Fruit fly (Drosophila melanogaster) whole organism, embryonic: ENCODE results near the gene CG12009.

Experiments used
- CG1024 ChIP-seq: fragments of 200-800 bp; sonication (Bioruptor generic); IDR thresholded peaks from 2 replicates; pipeline ENCODE4 v1.3.6; 2022; ENCODE audit warnings: missing biosample characterization, missing genetic modification characterization
- CG11504 ChIP-seq: fragments of 200-800 bp; sonication (Bioruptor generic); optimal IDR thresholded peaks from 3 replicates; lab custom pipeline; 2019; ENCODE audit warnings: missing biosample characterization, mild to moderate bottlenecking, missing genetic modification characterization, moderate library complexity
- CG11723 ChIP-seq: fragments of 200-800 bp; sonication (Bioruptor generic); optimal IDR thresholded peaks from 2 replicates; lab custom pipeline; 2017; ENCODE audit warnings: missing biosample characterization, mild to moderate bottlenecking, missing genetic modification characterization
- CG13624 ChIP-seq: fragments of 200-800 bp; sonication (Bioruptor generic); optimal IDR thresholded peaks from 2 replicates; lab custom pipeline; 2016; ENCODE audit warnings: missing biosample characterization, missing genetic modification characterization
- CG15073 ChIP-seq: fragments of 200-800 bp; sonication (Bioruptor generic); optimal IDR thresholded peaks from 2 replicates; lab custom pipeline; 2016; ENCODE audit warnings: missing biosample characterization, missing genetic modification characterization
- CG16813 ChIP-seq: fragments of 200-800 bp; sonication (Bioruptor generic); IDR thresholded peaks from 3 replicates; pipeline ENCODE4 v1.3.6; 2022; ENCODE audit warnings: missing biosample characterization, missing genetic modification characterization; ENCODE audit not compliant: partially characterized antibody
- CG17359 ChIP-seq: fragments of 200-800 bp; sonication (Bioruptor generic); optimal IDR thresholded peaks from 3 replicates; lab custom pipeline; 2018; ENCODE audit warnings: missing biosample characterization, mild to moderate bottlenecking, missing genetic modification characterization, moderate library complexity
- CG18262 ChIP-seq: fragments of 200-800 bp; optimal IDR thresholded peaks from 3 replicates; lab custom pipeline; 2019; ENCODE audit warnings: missing biosample characterization, mild to moderate bottlenecking, missing genetic modification characterization, moderate library complexity
- CG18476 ChIP-seq: fragments of 200-800 bp; sonication (Bioruptor generic); optimal IDR thresholded peaks from 2 replicates; lab custom pipeline; 2016; ENCODE audit warnings: missing biosample characterization, mild to moderate bottlenecking, missing genetic modification characterization
- CG18619 ChIP-seq: fragments of 200-800 bp; sonication (Bioruptor generic); optimal IDR thresholded peaks from 3 replicates; lab custom pipeline; 2017; ENCODE audit warnings: missing biosample characterization, mild to moderate bottlenecking, missing genetic modification characterization
- CG2116 ChIP-seq: fragments of 200-800 bp; sonication (Bioruptor generic); optimal IDR thresholded peaks from 3 replicates; lab custom pipeline; 2018; ENCODE audit warnings: missing biosample characterization, mild to moderate bottlenecking, missing genetic modification characterization
- CG2875 ChIP-seq: fragments of 200-800 bp; sonication (Bioruptor generic); optimal IDR thresholded peaks from 2 replicates; lab custom pipeline; 2017; ENCODE audit warnings: missing biosample characterization, mild to moderate bottlenecking, missing genetic modification characterization, missing genetic modification reagents
- CG32532 ChIP-seq: fragments of 200-800 bp; sonication (Bioruptor generic); IDR thresholded peaks from 2 replicates; pipeline ENCODE4 v1.3.6; 2022; ENCODE audit warnings: missing biosample characterization, missing genetic modification characterization
- CG32772 ChIP-seq: fragments of 200-800 bp; sonication (Bioruptor generic); IDR thresholded peaks from 2 replicates; pipeline ENCODE4 v1.3.6; 2022; ENCODE audit warnings: missing biosample characterization, missing genetic modification characterization
- CG4730 ChIP-seq: fragments of 200-800 bp; sonication (Bioruptor generic); IDR thresholded peaks from 2 replicates; pipeline ENCODE4 v1.3.6; 2022; ENCODE audit warnings: missing biosample characterization, missing genetic modification characterization
- CG6813 ChIP-seq: fragments of 200-800 bp; sonication (Bioruptor generic); optimal IDR thresholded peaks from 2 replicates; lab custom pipeline; 2017; ENCODE audit warnings: missing biosample characterization, missing genetic modification characterization, mild to moderate bottlenecking, moderate library complexity, missing genetic modification reagents
- CG8478 ChIP-seq: fragments of >200 bp; optimal IDR thresholded peaks from 2 replicates; lab custom pipeline; 2018
- D ChIP-seq, 2 experiments: fragments of 200-800 bp in 1 of 2; fragments of >200 bp in 1 of 2; sonication (Bioruptor generic) in 1 of 2; optimal IDR thresholded peaks; 2 replicates in 1 of 2; 3 replicates in 1 of 2; lab custom pipeline; 2017; ENCODE audit warnings: mild to moderate bottlenecking in 1 of 2, missing biosample characterization in 1 of 2, missing genetic modification characterization in 1 of 2, missing genetic modification reagents in 1 of 2
- Dll ChIP-seq: fragments of 200-800 bp; sonication (Bioruptor generic); IDR thresholded peaks from 4 replicates; pipeline ENCODE4 v1.3.6; 2022; ENCODE audit warnings: missing biosample characterization, missing genetic modification characterization; ENCODE audit not compliant: partially characterized antibody
- E2f1 ChIP-seq: fragments of 200-800 bp; sonication (Bioruptor generic); IDR thresholded peaks from 2 replicates; pipeline ENCODE4 v1.3.6; 2022; ENCODE audit warnings: missing biosample characterization, missing genetic modification characterization
- E2f2 ChIP-seq: fragments of 200-800 bp; sonication (Bioruptor generic); IDR thresholded peaks from 2 replicates; pipeline ENCODE4 v1.3.6; 2022; ENCODE audit warnings: missing biosample characterization, missing genetic modification characterization
- Ets65A ChIP-seq: fragments of 200-800 bp; sonication (Bioruptor generic); peaks from one replicate; lab custom pipeline; 2016; ENCODE audit warnings: missing biosample characterization, missing genetic modification characterization
- Gsc ChIP-seq: fragments of 200-800 bp; sonication (Bioruptor generic); IDR thresholded peaks from 2 replicates; pipeline ENCODE4 v1.3.6; 2022; ENCODE audit warnings: missing biosample characterization, missing genetic modification characterization
- Hr3 ChIP-seq: fragments of 200-800 bp; sonication (Bioruptor generic); optimal IDR thresholded peaks from 3 replicates; lab custom pipeline; 2016; ENCODE audit warnings: missing biosample characterization, missing genetic modification characterization
- Jarid2 ChIP-seq: fragments of 200-800 bp; sonication (Bioruptor generic); optimal IDR thresholded peaks from 3 replicates; lab custom pipeline; 2017; ENCODE audit warnings: mild to moderate bottlenecking, missing biosample characterization, missing genetic modification reagents, missing genetic modification characterization
- Mad ChIP-seq: fragments of 200-800 bp; sonication (Bioruptor generic); optimal IDR thresholded peaks from 2 replicates; lab custom pipeline; 2016; ENCODE audit warnings: missing biosample characterization, missing genetic modification characterization
- Med ChIP-seq: fragments of 200-800 bp; sonication (Bioruptor generic); peaks from one replicate; lab custom pipeline; 2016; ENCODE audit warnings: missing biosample characterization, missing genetic modification characterization, mild to moderate bottlenecking, inconsistent platforms, moderate library complexity
- NC2β ChIP-seq: fragments of 200-800 bp; sonication (Bioruptor generic); optimal IDR thresholded peaks from 2 replicates; lab custom pipeline; 2016; ENCODE audit warnings: missing biosample characterization, missing genetic modification characterization
- Nf-YB ChIP-seq: fragments of 200-800 bp; sonication (Bioruptor generic); optimal IDR thresholded peaks from 3 replicates; lab custom pipeline; 2019; ENCODE audit warnings: missing biosample characterization, mild to moderate bottlenecking, missing genetic modification characterization, moderate library complexity
- PHDP ChIP-seq: fragments of 200-800 bp; sonication (Bioruptor generic); optimal IDR thresholded peaks from 3 replicates; lab custom pipeline; 2018; ENCODE audit warnings: missing biosample characterization, mild to moderate bottlenecking, missing genetic modification characterization, moderate library complexity
- Spps ChIP-seq: fragments of 200-800 bp; sonication (Bioruptor generic); optimal IDR thresholded peaks from 2 replicates; lab custom pipeline; 2018; ENCODE audit warnings: missing biosample characterization, mild to moderate bottlenecking, missing genetic modification characterization
- abd-A ChIP-seq: fragments of 200-800 bp; sonication (Bioruptor generic); optimal IDR thresholded peaks from 3 replicates; lab custom pipeline; 2019; ENCODE audit warnings: missing biosample characterization, mild to moderate bottlenecking, missing genetic modification characterization, moderate library complexity
- cg ChIP-seq: fragments of 200-800 bp; sonication (Bioruptor generic); optimal IDR thresholded peaks from 3 replicates; lab custom pipeline; 2019; ENCODE audit warnings: missing biosample characterization, mild to moderate bottlenecking, missing genetic modification characterization, moderate library complexity
- chinmo ChIP-seq: fragments of 200-800 bp; sonication (Bioruptor generic); IDR thresholded peaks from 4 replicates; pipeline ENCODE4 v1.3.6; 2022; ENCODE audit warnings: missing biosample characterization, missing genetic modification characterization; ENCODE audit not compliant: partially characterized antibody
- crol ChIP-seq: fragments of 200-800 bp; sonication (Bioruptor generic); IDR thresholded peaks from 2 replicates; pipeline ENCODE4 v1.3.6; 2022; ENCODE audit warnings: missing biosample characterization, missing genetic modification characterization
- fd64A ChIP-seq: fragments of 200-800 bp; sonication (Bioruptor generic); optimal IDR thresholded peaks from 3 replicates; lab custom pipeline; 2018; ENCODE audit warnings: missing biosample characterization, mild to moderate bottlenecking, missing genetic modification characterization
- gsb-n ChIP-seq: fragments of 200-800 bp; sonication (Bioruptor generic); optimal IDR thresholded peaks from 3 replicates; lab custom pipeline; 2018; ENCODE audit warnings: missing biosample characterization, mild to moderate bottlenecking, missing genetic modification characterization
- hth ChIP-seq: fragments of >200 bp; optimal IDR thresholded peaks from 2 replicates; lab custom pipeline; 2017; ENCODE audit warnings: inconsistent platforms
- lola ChIP-seq, 3 experiments: fragments of >200 bp in 2 of 3; fragments of 200-800 bp in 1 of 3; sonication (Bioruptor generic) in 1 of 3; optimal IDR thresholded peaks; 2 replicates each; lab custom pipeline; 2017 to 2019; ENCODE audit warnings: missing biosample characterization in 3 of 3, missing genetic modification characterization in 3 of 3, mild to moderate bottlenecking in 1 of 3, moderate library complexity in 1 of 3
- pnt ChIP-seq: fragments of 200-800 bp; sonication (Bioruptor generic); optimal IDR thresholded peaks from 3 replicates; lab custom pipeline; 2016; ENCODE audit warnings: missing biosample characterization, missing genetic modification characterization
- ranshi ChIP-seq: fragments of 200-800 bp; sonication (Bioruptor generic); IDR thresholded peaks from 2 replicates; pipeline ENCODE4 v1.3.6; 2022; ENCODE audit warnings: missing biosample characterization, missing genetic modification characterization
- row ChIP-seq: fragments of 200-800 bp; sonication (Bioruptor generic); IDR thresholded peaks from 3 replicates; pipeline ENCODE4 v1.3.6; 2022; ENCODE audit warnings: missing biosample characterization, missing genetic modification characterization
- run ChIP-seq: fragments of 200-800 bp; sonication (Bioruptor generic); optimal IDR thresholded peaks from 3 replicates; lab custom pipeline; 2018; ENCODE audit warnings: missing biosample characterization, mild to moderate bottlenecking, missing genetic modification characterization
- slbo ChIP-seq: fragments of 200-800 bp; sonication (Bioruptor generic); IDR thresholded peaks from 2 replicates; pipeline ENCODE4 v1.3.6; 2022; ENCODE audit warnings: missing biosample characterization, missing genetic modification characterization
- stwl ChIP-seq: fragments of 200-800 bp; sonication (Bioruptor generic); optimal IDR thresholded peaks from 3 replicates; lab custom pipeline; 2018; ENCODE audit warnings: missing biosample characterization, mild to moderate bottlenecking, missing genetic modification characterization, moderate library complexity
- toy ChIP-seq: fragments of 200-800 bp; sonication (Bioruptor generic); IDR thresholded peaks from 2 replicates; pipeline ENCODE4 v1.3.6; 2022; ENCODE audit warnings: missing biosample characterization, missing genetic modification characterization
- tup ChIP-seq: fragments of 200-800 bp; sonication (Bioruptor generic); optimal IDR thresholded peaks from 2 replicates; lab custom pipeline; 2016; ENCODE audit warnings: missing biosample characterization, mild to moderate bottlenecking, missing genetic modification characterization, moderate library complexity
- yki ChIP-seq: fragments of >200 bp; optimal IDR thresholded peaks from 3 replicates; lab custom pipeline; 2018

Gene CG12009

DNA sequence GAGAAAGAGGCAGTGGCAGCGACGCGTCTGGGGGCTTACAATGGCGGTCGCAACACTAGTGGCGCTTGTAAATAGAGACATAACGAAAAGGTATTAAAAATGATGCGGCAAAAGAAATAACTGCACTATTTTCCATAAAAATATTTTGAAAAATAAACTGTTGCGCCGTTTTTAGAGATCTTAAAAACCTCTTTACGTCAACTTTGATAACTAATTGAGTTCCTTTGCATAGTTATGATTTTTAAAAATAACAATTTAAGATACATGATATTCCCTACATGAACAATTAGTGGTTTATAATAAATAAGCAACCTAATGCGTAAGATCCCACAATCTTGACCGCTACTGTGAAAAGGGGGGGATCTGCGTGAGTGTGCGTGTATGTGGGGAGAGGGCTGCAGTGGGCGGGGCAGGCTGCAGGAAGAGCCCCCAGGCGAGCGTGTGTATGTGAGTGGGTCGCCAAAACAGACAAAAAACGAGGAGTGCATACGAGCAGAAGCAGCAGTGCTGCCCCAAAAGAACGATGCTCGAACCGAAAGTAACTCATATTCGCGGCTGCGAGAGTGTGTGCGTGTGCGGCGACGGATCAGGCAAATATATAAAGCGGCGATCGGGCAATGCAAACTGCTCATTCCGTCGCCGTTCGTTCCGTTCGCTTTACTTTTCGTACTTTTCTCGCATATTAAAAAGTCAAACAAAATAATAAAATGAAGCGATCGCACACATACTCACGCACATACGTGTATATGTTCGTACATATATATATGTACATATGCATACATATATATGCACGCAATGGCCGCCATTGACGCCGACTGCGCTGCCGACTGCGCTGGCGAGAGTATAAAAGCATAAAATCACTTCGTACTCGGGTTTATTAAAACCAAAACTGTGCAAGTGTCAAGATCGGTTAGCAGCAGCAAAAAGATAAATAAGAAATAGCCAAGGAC, 42.3 kb upstream of the CG12009 start (continued):
- peak; percentile 5 for TF ChIP-seq Nf-YB (GFP tag; lab: Kevin White, UChicago)
- peak; percentile 15; the same call in 1 of the 2 replicates for TF ChIP-seq E2f2
- TF ChIP-seq CG11504 (tag; lab: Kevin White, UChicago): peak; percentile 70
- no peak for TF ChIP-seq yki
- TF ChIP-seq run (tag; lab: Kevin White, UChicago): no peak
- TF ChIP-seq ranshi (GFP tag; lab: Robert Waterston, UW): no peak
- TF ChIP-seq E2f1 (GFP tag; lab: Robert Waterston, UW): no peak
- peak; percentile 34 for TF ChIP-seq CG17359 (tag; lab: Kevin White, UChicago)
- TF ChIP-seq slbo (GFP tag; lab: Robert Waterston, UW): peak; percentile 39; the same call in 1 of the 2 replicates
- TF ChIP-seq PHDP (tag; lab: Kevin White, UChicago): peak; percentile 35
- 0 out of 2 replicates have a peak, but pooled peaks have one; percentile 22 for TF ChIP-seq CG1024 (GFP tag; lab: Robert Waterston, UW)
- TF ChIP-seq tup: no peak
- TF ChIP-seq Dll (GFP tag; lab: Robert Waterston, UW): no peak
- no peak for TF ChIP-seq NC2β
- TF ChIP-seq abd-A: no peak
- peak; percentile 54 for TF ChIP-seq row (GFP tag; lab: Robert Waterston, UW)
- TF ChIP-seq CG32532 (GFP tag; lab: Robert Waterston, UW): no peak
- no peak for TF ChIP-seq toy (GFP tag; lab: Robert Waterston, UW)
- TF ChIP-seq chinmo: 0 out of 4 replicates have a peak, but pooled peaks have one; percentile 3
- peak; percentile 16 for TF ChIP-seq pnt
- TF ChIP-seq CG15073 (GFP tag; lab: Kevin White, UChicago): peak; percentile 5
- TF ChIP-seq CG13624 (GFP tag; lab: Kevin White, UChicago): peak; percentile 36
- TF ChIP-seq cg (GFP tag; lab: Kevin White, UChicago): peak; percentile 61
- no peak for TF ChIP-seq gsb-n
- TF ChIP-seq crol: peak; percentile 45; the same call in 1 of the 2 replicates
- no peak for TF ChIP-seq Spps (tag; lab: Kevin White, UChicago)
- no peak for TF ChIP-seq CG8478 (lab: Kevin White, UChicago)
- no peak for TF ChIP-seq CG2116
- TF ChIP-seq CG18262 (tag; lab: Kevin White, UChicago): peak; percentile 53
- TF ChIP-seq Gsc: no peak
- peak; percentile 84 for TF ChIP-seq Med
- TF ChIP-seq CG16813: no peak
- no peak for TF ChIP-seq stwl (tag; lab: Kevin White, UChicago)
- no peak for TF ChIP-seq CG6813
- TF ChIP-seq CG2875 (GFP tag; lab: Kevin White, UChicago): peak; percentile 27
- TF ChIP-seq hth: no peak
- no peak for TF ChIP-seq CG32772 (GFP tag; lab: Robert Waterston, UW)
- TF ChIP-seq lola (GFP tag; optimal IDR thresholded peaks at IDR 0.05; lab: Kevin White, UChicago): no peak
- no peak for TF ChIP-seq CG4730 (GFP tag; lab: Robert Waterston, UW)
- TF ChIP-seq CG11723 (GFP tag; lab: Kevin White, UChicago): peak; percentile 27
- TF ChIP-seq Jarid2 (GFP tag; lab: Kevin White, UChicago): peak; percentile 2
- TF ChIP-seq Hr3 (GFP tag; lab: Kevin White, UChicago): peak; percentile 18
- no peak for TF ChIP-seq Mad
- TF ChIP-seq D (optimal IDR thresholded peaks at IDR 0.05; lab: Kevin White, UChicago): no peak
- TF ChIP-seq D (GFP tag; optimal IDR thresholded peaks at IDR 0.05; lab: Kevin White, UChicago): peak; percentile 29
- TF ChIP-seq CG18619 (GFP tag; lab: Kevin White, UChicago): peak; percentile 45
- peak; percentile 9 for TF ChIP-seq CG18476 (GFP tag; lab: Kevin White, UChicago)
- no peak for TF ChIP-seq fd64A (GFP tag; lab: Kevin White, UChicago)
- peak; percentile 92 for TF ChIP-seq Ets65A (GFP tag; lab: Kevin White, UChicago)
